Fruit fly (Drosophila melanogaster): ENCODE data around the gene Nedd4.

Gene Nedd4

dm6 chr3L:17485280-17485792 lies 44.5 kb upstream of the Nedd4 start (continued):
- TF ChIP-seq Ets97D (GFP tag; optimal IDR thresholded peaks at IDR 0.05): no peak
- TF ChIP-seq Optix (GFP tag; IDR thresholded peaks at IDR 0.05): peak; percentile 42; the same call in 2 of the 3 replicates
- no peak for TF ChIP-seq emc (GFP tag; optimal IDR thresholded peaks at IDR 0.05)
- TF ChIP-seq seq (GFP tag; IDR thresholded peaks at IDR 0.05): no peak
- no peak for TF ChIP-seq Hmr (GFP tag; optimal IDR thresholded peaks at IDR 0.05)
- peak; percentile 80 for TF ChIP-seq twi (tag; optimal IDR thresholded peaks at IDR 0.05)
- no peak for TF ChIP-seq CG9215 (GFP tag; IDR thresholded peaks at IDR 0.05)
- TF ChIP-seq CG11398 (GFP tag; optimal IDR thresholded peaks at IDR 0.05): peak; percentile 64
- no peak for TF ChIP-seq Tbp (GFP tag; optimal IDR thresholded peaks at IDR 0.05)
- TF ChIP-seq tgo (GFP tag; IDR thresholded peaks at IDR 0.05): no peak
- TF ChIP-seq Xrp1 (GFP tag; IDR thresholded peaks at IDR 0.05): peak; percentile 86
- TF ChIP-seq CG31441 (GFP tag; IDR thresholded peaks at IDR 0.05): peak; percentile 85
- no peak for TF ChIP-seq danr (GFP tag; IDR thresholded peaks at IDR 0.05)
- TF ChIP-seq PHDP (tag; optimal IDR thresholded peaks at IDR 0.05): peak; percentile 78
- TF ChIP-seq NC2β (GFP tag; optimal IDR thresholded peaks at IDR 0.05): peak; percentile 74
- TF ChIP-seq CG1832 (GFP tag; optimal IDR thresholded peaks at IDR 0.05): no peak
- peak; percentile 71 for TF ChIP-seq bcd (GFP tag; optimal IDR thresholded peaks at IDR 0.05)
- no peak for TF ChIP-seq gsb (GFP tag; IDR thresholded peaks at IDR 0.05)
- no peak for TF ChIP-seq peb (GFP tag; IDR thresholded peaks at IDR 0.05)
- TF ChIP-seq MTF-1 (GFP tag; optimal IDR thresholded peaks at IDR 0.05; ENCODE audit: borderline replicate concordance): peak; percentile 96
- TF ChIP-seq Ravus (GFP tag; IDR thresholded peaks at IDR 0.05): no peak
- TF ChIP-seq al (GFP tag; IDR thresholded peaks at IDR 0.05): no peak
- TF ChIP-seq knrl (GFP tag; IDR thresholded peaks at IDR 0.05; ENCODE audit: partially characterized antibody): no peak
- 0 out of 3 replicates have a peak, but pooled peaks have one; percentile 30 for TF ChIP-seq CG11093 (GFP tag; IDR thresholded peaks at IDR 0.05)
- TF ChIP-seq CG6272 (GFP tag; IDR thresholded peaks at IDR 0.05): no peak
- TF ChIP-seq chn (GFP tag; optimal IDR thresholded peaks at IDR 0.05): peak; percentile 10
- TF ChIP-seq CG7556 (GFP tag; optimal IDR thresholded peaks at IDR 0.05): peak; percentile 81
- TF ChIP-seq Sry-δ (GFP tag; optimal IDR thresholded peaks at IDR 0.05): peak; percentile 26
- peak; percentile 94 for TF ChIP-seq CG1603 (tag; optimal IDR thresholded peaks at IDR 0.05)
- no peak for TF ChIP-seq Aef1 (GFP tag; IDR thresholded peaks at IDR 0.05)
- no peak for TF ChIP-seq zf30C (GFP tag; optimal IDR thresholded peaks at IDR 0.05)
- no peak for TF ChIP-seq Hr3 (GFP tag; optimal IDR thresholded peaks at IDR 0.05)
- no peak for TF ChIP-seq CG2129 (GFP tag; IDR thresholded peaks at IDR 0.05; ENCODE audit: partially characterized antibody)
- TF ChIP-seq CG14667 (GFP tag; IDR thresholded peaks at IDR 0.05): peak; percentile 31; the same call in 1 of the 2 replicates
- 0 out of 4 replicates have a peak, but pooled peaks have one; percentile 23 for TF ChIP-seq chinmo (GFP tag; IDR thresholded peaks at IDR 0.05; ENCODE audit: partially characterized antibody)
- TF ChIP-seq CG32772 (GFP tag; IDR thresholded peaks at IDR 0.05): no peak
- TF ChIP-seq CG12391 (tag; optimal IDR thresholded peaks at IDR 0.05): peak; percentile 63
- no peak for TF ChIP-seq CG11560 (tag; IDR thresholded peaks at IDR 0.05)
- no peak for TF ChIP-seq D19B (GFP tag; optimal IDR thresholded peaks at IDR 0.05)
- TF ChIP-seq CG8388 (GFP tag; optimal IDR thresholded peaks at IDR 0.05): peak; percentile 76
- peak; percentile 85 for TF ChIP-seq sqz (GFP tag; optimal IDR thresholded peaks at IDR 0.05)
- peak; percentile 74 for TF ChIP-seq CG15011 (GFP tag; optimal IDR thresholded peaks at IDR 0.05)
- no peak for TF ChIP-seq CG34224 (GFP tag; IDR thresholded peaks at IDR 0.05; ENCODE audit: partially characterized antibody)
- no peak for TF ChIP-seq inv (GFP tag; IDR thresholded peaks at IDR 0.05; ENCODE audit: partially characterized antibody)
- no peak for TF ChIP-seq h (optimal IDR thresholded peaks at IDR 0.05)
- no peak for TF ChIP-seq CG11247 (GFP tag; IDR thresholded peaks at IDR 0.05)
- TF ChIP-seq bab2 (GFP tag; optimal IDR thresholded peaks at IDR 0.05): peak; percentile 66
- TF ChIP-seq fru (optimal IDR thresholded peaks at IDR 0.05): no peak
- no peak for TF ChIP-seq Dref (GFP tag; IDR thresholded peaks at IDR 0.05)
- peak; percentile 28 for TF ChIP-seq Camta (GFP tag; optimal IDR thresholded peaks at IDR 0.05)
- no peak for TF ChIP-seq pan (optimal IDR thresholded peaks at IDR 0.05)
- TF ChIP-seq pan (GFP tag; optimal IDR thresholded peaks at IDR 0.05 in 1 of 2, IDR thresholded peaks at IDR 0.05 in 1 of 2): peak in 1 of 2 experiments; percentile 26
